Fruit fly (Drosophila melanogaster) whole organism: Measurements from ENCODE around the gene senju.

ENCODE experiments used
- Dll ChIP-seq: fragments of >200 bp; optimal IDR thresholded peaks from 2 replicates; lab custom pipeline; 2017
- EcR ChIP-seq, 2 experiments: fragments of >200 bp; optimal IDR thresholded peaks; 2 replicates each; lab custom pipeline; 2017; ENCODE audit warnings: missing biosample characterization in 2 of 2, missing genetic modification characterization in 2 of 2, missing genetic modification reagents in 2 of 2
- pan ChIP-seq: fragments of >200 bp; optimal IDR thresholded peaks from 2 replicates; lab custom pipeline; 2017
- usp ChIP-seq: fragments of >200 bp; optimal IDR thresholded peaks from 2 replicates; lab custom pipeline; 2017; ENCODE audit warnings: missing biosample characterization, missing genetic modification characterization, mixed read lengths

- TF ChIP-seq usp (GFP tag; lab: Kevin White, UChicago) = no peak
- no peak for TF ChIP-seq Dll
- no peak for TF ChIP-seq pan (lab: Kevin White, UChicago)
- TF ChIP-seq EcR (GFP tag; optimal IDR thresholded peaks at IDR 0.05; lab: Kevin White, UChicago) = no peak
Observed at dm6 chr2L:5096761-5097160, 44.1 kb downstream of the senju start.
